Worm (Caenorhabditis elegans) whole organism, L1 larva: ENCODE results near the gene pigq-1.

Source experiments
- aly-2 ChIP-seq: fragments of 150-350 bp; optimal IDR thresholded peaks from 2 replicates; lab custom pipeline; 2014; ENCODE audit warnings: missing biosample characterization, missing genetic modification characterization
- fkh-10 ChIP-seq: sonication (generic microtip); optimal IDR thresholded peaks from 2 replicates; lab custom pipeline; 2017; ENCODE audit warnings: missing biosample characterization, missing genetic modification reagents, missing genetic modification characterization
- hlh-17 ChIP-seq: fragments of 200-800 bp; sonication (Bioruptor generic); optimal IDR thresholded peaks from 2 replicates; lab custom pipeline; 2018; ENCODE audit warnings: missing genetic modification characterization, mild to moderate bottlenecking, missing compliant biosample characterization, moderate library complexity, borderline replicate concordance
- mdl-1 ChIP-seq, 2 experiments: fragments of 150-350 bp; optimal IDR thresholded peaks; 2 replicates each; lab custom pipeline; 2014 to 2017; ENCODE audit warnings: missing biosample characterization in 2 of 2, missing genetic modification characterization in 2 of 2, inconsistent platforms in 1 of 2
- sox-4 ChIP-seq: sonication (generic microtip); optimal IDR thresholded peaks from 2 replicates; lab custom pipeline; 2016; ENCODE audit warnings: missing genetic modification characterization, missing compliant biosample characterization
- unc-130 ChIP-seq: fragments of 150-350 bp; optimal IDR thresholded peaks from 2 replicates; lab custom pipeline; 2017; ENCODE audit warnings: missing biosample characterization, missing genetic modification characterization, inconsistent platforms
- unc-30 ChIP-seq: sonication (generic microtip); optimal IDR thresholded peaks from 2 replicates; lab custom pipeline; 2017; ENCODE audit warnings: missing biosample characterization, missing genetic modification characterization
- unc-62 ChIP-seq: fragments of 150-350 bp; optimal IDR thresholded peaks from 2 replicates; lab custom pipeline; 2014; ENCODE audit warnings: missing biosample characterization, missing genetic modification reagents, missing genetic modification characterization
- ztf-4 ChIP-seq: fragments of 150-350 bp; optimal IDR thresholded peaks from 2 replicates; lab custom pipeline; 2014; ENCODE audit warnings: missing biosample characterization, missing genetic modification characterization

ce11 chrIV:11126004-11126027 lies 21.2 kb downstream of the pigq-1 start, which contains the start of gene swsn-4:
- TF ChIP-seq unc-130 (tag; lab: Kevin White, UChicago) (no peak), unc-30 (tag; lab: Kevin White, UChicago) (no peak), sox-4 (no peak), hlh-17 (GFP tag; lab: Kevin White, UChicago) (no peak), ztf-4 (tag; lab: Kevin White, UChicago) (no peak), mdl-1 (tag; optimal IDR thresholded peaks at IDR 0.05; lab: Kevin White, UChicago) (no peak), aly-2 (tag; lab: Kevin White, UChicago) (no peak), unc-62 (GFP tag; lab: Kevin White, UChicago) (no peak), fkh-10 (GFP tag; lab: Kevin White, UChicago) (no peak)
